Worm (Caenorhabditis elegans): Measurements from ENCODE around the gene K03A11.4.

DNA sequence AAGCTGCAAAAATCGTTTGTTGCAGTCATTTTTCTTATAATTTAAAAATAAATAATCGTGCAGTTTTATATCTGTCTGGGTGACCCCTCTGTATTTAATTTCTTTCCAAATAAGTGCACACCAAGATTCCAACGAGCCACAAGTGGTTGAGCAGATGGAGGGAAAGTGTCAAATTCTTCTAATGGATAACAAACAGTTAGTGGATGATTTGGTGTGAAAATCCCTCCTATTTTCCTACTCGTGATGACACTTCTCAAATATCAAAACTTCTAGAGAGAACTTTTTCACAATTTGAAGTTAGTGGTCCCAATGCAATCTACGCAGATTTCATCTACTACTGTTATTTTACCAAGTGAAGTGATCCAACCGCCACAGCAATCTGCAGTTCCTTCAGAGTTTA is 3.6 kb upstream of the K03A11.4 start, which contains the start of gene ceh-28:
- TF ChIP-seq nhr-76 (tag; optimal IDR thresholded peaks at IDR 0.05) (no peak), nhr-28 (tag; optimal IDR thresholded peaks at IDR 0.05) (no peak)

Data from whole organism, mixed stage, embryonic.